Worm (Caenorhabditis elegans) whole organism, early embryonic: ENCODE data around the gene ilc-17.1.

Source experiments
- B0310.2 ChIP-seq: sonication (generic microtip); optimal IDR thresholded peaks from 2 replicates; lab custom pipeline; 2016; ENCODE audit warnings: mild to moderate bottlenecking, missing genetic modification characterization, missing compliant biosample characterization
- ama-1 ChIP-seq: fragments of 150-350 bp; optimal IDR thresholded peaks from 2 replicates; lab custom pipeline; 2014
- ceh-13 ChIP-seq: fragments of 200-800 bp; sonication (Bioruptor generic); optimal IDR thresholded peaks from 2 replicates; lab custom pipeline; 2018; ENCODE audit warnings: mild to moderate bottlenecking, missing genetic modification characterization, missing compliant biosample characterization
- ceh-36 ChIP-seq: sonication (generic microtip); optimal IDR thresholded peaks from 2 replicates; lab custom pipeline; 2016; ENCODE audit warnings: missing genetic modification characterization, inconsistent platforms, missing compliant biosample characterization
- flt-1 ChIP-seq: fragments of 200-800 bp; sonication (Bioruptor generic); IDR thresholded peaks from 2 replicates; pipeline ENCODE4 v1.3.6; 2022; ENCODE audit warnings: missing genetic modification characterization, missing compliant biosample characterization
- hnd-1 ChIP-seq: sonication (generic microtip); optimal IDR thresholded peaks from 2 replicates; lab custom pipeline; 2016; ENCODE audit warnings: missing genetic modification characterization, missing compliant biosample characterization
- pes-1 ChIP-seq: fragments of 200-800 bp; sonication (Bioruptor generic); IDR thresholded peaks from 2 replicates; pipeline ENCODE4 v1.3.6; 2022; ENCODE audit warnings: missing genetic modification reagents, missing genetic modification characterization, missing compliant biosample characterization
- scrt-1 ChIP-seq: fragments of 200-800 bp; sonication (Bioruptor generic); IDR thresholded peaks from 2 replicates; pipeline ENCODE4 v1.3.6; 2022; ENCODE audit warnings: missing genetic modification characterization, missing compliant biosample characterization
- sea-1 ChIP-seq: fragments of 200-800 bp; sonication (Bioruptor generic); conservative IDR thresholded peaks from 2 replicates; pipeline ENCODE4 v1.3.6; 2022; ENCODE audit warnings: missing genetic modification characterization, missing compliant biosample characterization
- tbx-11 ChIP-seq: fragments of 200-800 bp; sonication (Bioruptor generic); IDR thresholded peaks from 2 replicates; pipeline ENCODE4 v1.3.6; 2022; ENCODE audit warnings: missing genetic modification characterization, missing compliant biosample characterization
- tra-4 ChIP-seq: sonication (generic microtip); optimal IDR thresholded peaks from 2 replicates; lab custom pipeline; 2017; ENCODE audit warnings: missing genetic modification characterization, missing compliant biosample characterization

- TF ChIP-seq B0310.2 (tag; lab: Kevin White, UChicago) (no peak), tbx-11 (GFP tag; lab: Robert Waterston, UW) (no peak), ama-1 (no peak), ceh-36 (tag; lab: Kevin White, UChicago) (no peak), pes-1 (GFP tag; lab: Robert Waterston, UW) (no peak), tra-4 (tag; lab: Kevin White, UChicago) (no peak), scrt-1 (GFP tag; lab: Robert Waterston, UW) (no peak), sea-1 (GFP tag; lab: Robert Waterston, UW) (no peak), hnd-1 (no peak), flt-1 (no peak), ceh-13 (GFP tag; lab: Kevin White, UChicago) (no peak)
Observed at ce11 chrX:12721429-12721828, 48.2 kb downstream of the ilc-17.1 start.
